Worm (Caenorhabditis elegans) whole organism, young adult: ENCODE measurements around the gene msp-58.

Experiments used
- D2030.7 ChIP-seq: fragments of 200-800 bp; sonication (Bioruptor generic); IDR thresholded peaks from 2 replicates; pipeline ENCODE4 v1.3.6; 2022; ENCODE audit warnings: missing genetic modification reagents, missing genetic modification characterization, missing compliant biosample characterization
- F37B4.10 ChIP-seq: fragments of 200-800 bp; sonication (Bioruptor generic); IDR thresholded peaks from 2 replicates; pipeline ENCODE4 v1.3.6; 2022; ENCODE audit warnings: missing genetic modification characterization, missing compliant biosample characterization
- bed-1 ChIP-seq: fragments of 200-800 bp; sonication (Bioruptor generic); IDR thresholded peaks from 2 replicates; pipeline ENCODE4 v1.3.6; 2022; ENCODE audit warnings: missing genetic modification reagents, missing genetic modification characterization, missing compliant biosample characterization
- ccch-3 ChIP-seq: fragments of 200-800 bp; sonication (Bioruptor generic); optimal IDR thresholded peaks from 2 replicates; lab custom pipeline; 2018; ENCODE audit warnings: mild to moderate bottlenecking, missing genetic modification characterization, missing compliant biosample characterization
- dpff-1 ChIP-seq: sonication (generic microtip); optimal IDR thresholded peaks from 2 replicates; lab custom pipeline; 2017; ENCODE audit warnings: mild to moderate bottlenecking, missing genetic modification characterization, missing compliant biosample characterization
- dpl-1 ChIP-seq: fragments of 150-350 bp; optimal IDR thresholded peaks from 2 replicates; lab custom pipeline; 2014; ENCODE audit warnings: missing biosample characterization, missing genetic modification reagents, missing genetic modification characterization
- egl-18 ChIP-seq: fragments of 200-800 bp; sonication (Bioruptor generic); IDR thresholded peaks from 2 replicates; pipeline ENCODE4 v1.3.6; 2022; ENCODE audit warnings: missing genetic modification reagents, missing genetic modification characterization, missing compliant biosample characterization
- mes-4 ChIP-seq: sonication (generic microtip); optimal IDR thresholded peaks from 2 replicates; lab custom pipeline; 2016; ENCODE audit warnings: missing genotype, missing genetic modification characterization, missing compliant biosample characterization
- nhr-80 ChIP-seq: sonication (generic microtip); optimal IDR thresholded peaks from 2 replicates; lab custom pipeline; 2016; ENCODE audit warnings: missing genetic modification characterization, missing compliant biosample characterization
- snpc-4 ChIP-seq, 5 experiments: fragments of 150-350 bp in 1 of 5; sonication (generic microtip) in 4 of 5; optimal IDR thresholded peaks; 2 replicates each; lab custom pipeline; 2014 to 2018; ENCODE audit warnings: missing genetic modification characterization in 5 of 5, missing biosample characterization in 3 of 5, antibody characterized with exemption in 2 of 5, mild to moderate bottlenecking in 2 of 5, missing compliant biosample characterization in 2 of 5, missing genotype in 2 of 5, moderate library complexity in 2 of 5, missing genetic modification reagents in 1 of 5
- tlf-1 ChIP-seq: fragments of 200-800 bp; sonication (Bioruptor generic); optimal IDR thresholded peaks from 2 replicates; lab custom pipeline; 2018; ENCODE audit warnings: mild to moderate bottlenecking, missing genetic modification characterization, missing compliant biosample characterization
- unc-62 ChIP-seq: fragments of 150-350 bp; optimal IDR thresholded peaks from 2 replicates; lab custom pipeline; 2014; ENCODE audit warnings: missing biosample characterization, missing genetic modification reagents, missing genetic modification characterization

DNA sequence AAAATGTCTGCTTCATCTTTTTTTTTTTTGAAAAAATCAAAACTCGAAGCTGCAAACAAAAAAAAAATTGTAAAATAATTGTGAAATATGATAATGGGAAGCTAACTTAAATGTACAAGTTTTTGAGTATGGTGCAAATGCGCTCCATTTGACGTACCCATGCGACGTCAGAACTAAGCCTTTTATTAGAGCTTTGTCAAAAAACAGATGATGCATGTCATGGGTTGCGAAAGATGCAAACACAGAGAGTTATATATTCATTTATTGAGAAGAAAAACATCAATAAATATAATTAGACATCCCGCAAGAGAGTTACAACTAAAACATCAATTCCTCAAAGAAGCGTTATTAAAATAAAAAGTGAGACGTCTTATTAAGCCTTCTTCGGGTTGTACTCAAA, 13.9 kb upstream of the msp-58 start:
- TF ChIP-seq unc-62 (GFP tag; lab: Kevin White, UChicago) (no peak), nhr-80 (tag; lab: Kevin White, UChicago) (no peak), tlf-1 (GFP tag; lab: Kevin White, UChicago) (no peak), egl-18 (GFP tag; lab: Robert Waterston, UW) (no peak), mes-4 (tag; lab: Kevin White, UChicago) (no peak), dpl-1 (GFP tag; lab: Kevin White, UChicago) (no peak), ccch-3 (no peak), bed-1 (GFP tag; lab: Robert Waterston, UW) (no peak), snpc-4 (GFP tag; optimal IDR thresholded peaks at IDR 0.05; lab: Kevin White, UChicago) (no peak), snpc-4 (tag; optimal IDR thresholded peaks at IDR 0.05; lab: Kevin White, UChicago) (no peak), D2030.7 (GFP tag; lab: Robert Waterston, UW) (no peak), F37B4.10 (no peak), dpff-1 (tag; lab: Kevin White, UChicago) (no peak)
